Worm (Caenorhabditis elegans) whole organism, mixed stage, embryonic: Measurements from ENCODE around the gene daf-4.

ENCODE experiments used
- ceh-83 ChIP-seq: fragments of 200-800 bp; sonication (Bioruptor generic); optimal IDR thresholded peaks from 2 replicates; lab custom pipeline; 2018; ENCODE audit warnings: mild to moderate bottlenecking, missing genetic modification characterization, missing compliant biosample characterization
- elt-1 ChIP-seq: sonication (generic microtip); optimal IDR thresholded peaks from 2 replicates; lab custom pipeline; 2017; ENCODE audit warnings: missing genetic modification characterization, mild to moderate bottlenecking, missing compliant biosample characterization, antibody characterized with exemption, moderate library complexity, borderline replicate concordance; ENCODE audit not compliant: insufficient read depth
- elt-3 ChIP-seq: fragments of 150-350 bp; optimal IDR thresholded peaks from 2 replicates; lab custom pipeline; 2014; ENCODE audit warnings: missing biosample characterization, missing genetic modification characterization
- flh-1 ChIP-seq: fragments of 200-800 bp; sonication (Bioruptor generic); optimal IDR thresholded peaks from 2 replicates; lab custom pipeline; 2018; ENCODE audit warnings: mild to moderate bottlenecking, missing genetic modification characterization, moderate library complexity, missing compliant biosample characterization
- lin-13 ChIP-seq: fragments of 150-350 bp; optimal IDR thresholded peaks from 2 replicates; lab custom pipeline; 2014; ENCODE audit warnings: missing biosample characterization, missing genetic modification characterization
- lin-32 ChIP-seq: fragments of 200-800 bp; sonication (Bioruptor generic); optimal IDR thresholded peaks from 2 replicates; lab custom pipeline; 2018; ENCODE audit warnings: mild to moderate bottlenecking, missing genetic modification characterization, missing compliant biosample characterization
- nhr-2 ChIP-seq: fragments of 150-350 bp; optimal IDR thresholded peaks from 2 replicates; lab custom pipeline; 2014; ENCODE audit warnings: missing biosample characterization, missing genetic modification characterization
- nhr-28 ChIP-seq: fragments of 150-350 bp; optimal IDR thresholded peaks from 2 replicates; lab custom pipeline; 2014; ENCODE audit warnings: missing biosample characterization, missing genetic modification characterization
- pha-4 ChIP-seq: fragments of 150-350 bp; optimal IDR thresholded peaks from 2 replicates; lab custom pipeline; 2018; ENCODE audit warnings: missing biosample characterization, missing genetic modification reagents, missing genetic modification characterization
- sem-2 ChIP-seq: fragments of 200-800 bp; sonication (Bioruptor generic); optimal IDR thresholded peaks from 2 replicates; lab custom pipeline; 2018; ENCODE audit warnings: mild to moderate bottlenecking, missing genetic modification characterization, missing compliant biosample characterization
- snpc-4 ChIP-seq: fragments of 150-350 bp; optimal IDR thresholded peaks from 2 replicates; lab custom pipeline; 2014; ENCODE audit warnings: missing biosample characterization, missing genetic modification characterization
- sptf-1 ChIP-seq: sonication (generic microtip); optimal IDR thresholded peaks from 2 replicates; lab custom pipeline; 2017; ENCODE audit warnings: mild to moderate bottlenecking, missing genetic modification characterization, moderate library complexity, missing compliant biosample characterization
- unc-120 ChIP-seq: sonication (generic microtip); optimal IDR thresholded peaks from 2 replicates; lab custom pipeline; 2017; ENCODE audit warnings: missing genetic modification characterization, missing compliant biosample characterization; ENCODE audit not compliant: poor library complexity, severe bottlenecking
- unc-39 ChIP-seq: fragments of 150-350 bp; optimal IDR thresholded peaks from 2 replicates; lab custom pipeline; 2014; ENCODE audit warnings: missing biosample characterization, missing genetic modification characterization

Gene daf-4

DNA sequence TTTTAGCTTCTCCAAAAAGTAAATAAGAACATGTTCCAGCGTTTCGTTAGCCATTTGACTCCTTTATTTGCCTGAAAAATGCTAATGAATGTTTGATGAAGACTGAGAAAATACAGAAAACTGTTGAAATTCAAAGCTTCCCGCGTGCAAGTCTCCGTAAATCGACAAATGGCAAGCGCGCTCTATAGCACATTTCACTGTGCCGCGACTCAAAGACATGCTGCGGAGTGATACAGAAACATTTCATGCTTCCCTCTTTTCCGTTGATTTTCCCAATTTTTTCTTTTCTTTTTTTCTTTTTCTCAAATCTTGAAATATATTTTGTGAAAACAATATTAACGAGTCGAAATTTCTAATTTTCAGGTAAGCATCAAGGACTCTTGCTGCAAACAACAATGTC is 54.0 kb downstream of the daf-4 start, which contains the start of the genes ska-3 and rps-12 (continued):
- TF ChIP-seq ceh-83 (GFP tag; lab: Kevin White, UChicago) (peak; percentile 25), pha-4 (tag; lab: Kevin White, UChicago) (peak; percentile 99), lin-32 (GFP tag; lab: Kevin White, UChicago) (no peak), flh-1 (GFP tag; lab: Kevin White, UChicago) (no peak)

DNA sequence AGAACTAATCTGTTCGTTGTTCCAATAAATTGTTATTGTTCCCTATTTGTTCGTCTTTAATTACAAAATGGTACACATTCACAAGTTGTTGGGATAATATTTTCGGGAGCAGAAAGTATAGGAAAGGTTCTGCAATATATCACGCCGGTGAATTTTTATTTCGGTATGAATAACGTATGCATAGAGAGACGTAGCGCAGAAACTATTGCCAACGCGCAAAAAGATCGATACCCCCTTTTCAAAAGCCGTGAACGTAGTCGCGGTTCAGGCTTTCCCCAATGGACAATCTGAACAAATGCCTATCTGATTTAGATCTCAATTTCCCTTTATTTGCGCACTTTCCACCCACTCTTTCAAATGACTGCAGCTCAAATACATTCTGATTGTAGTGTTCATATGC is 55.2 kb downstream of the daf-4 start, which contains the start of gene pst-2:
Gene pst-2 (plus strand): TSS at position 293 of the 400 bp plus-strand sequence.
- no peak for TF ChIP-seq nhr-2 (tag; lab: Kevin White, UChicago)
- no peak for TF ChIP-seq snpc-4 (tag; lab: Kevin White, UChicago)
- no peak for TF ChIP-seq elt-1
- no peak for TF ChIP-seq sptf-1
- no peak for TF ChIP-seq lin-13 (tag; lab: Kevin White, UChicago)
- no peak for TF ChIP-seq nhr-28 (tag; lab: Kevin White, UChicago)
- no peak for TF ChIP-seq pha-4 (tag; lab: Kevin White, UChicago)
- no peak for TF ChIP-seq elt-3
- no peak for TF ChIP-seq unc-39 (tag; lab: Kevin White, UChicago)
- TF ChIP-seq sem-2, result no peak
- no peak for TF ChIP-seq ceh-83 (GFP tag; lab: Kevin White, UChicago)
- TF ChIP-seq unc-120 (tag; lab: Kevin White, UChicago), result no peak
